Worm (Caenorhabditis elegans): ENCODE measurements around the gene Y39E4B.10.

DNA sequence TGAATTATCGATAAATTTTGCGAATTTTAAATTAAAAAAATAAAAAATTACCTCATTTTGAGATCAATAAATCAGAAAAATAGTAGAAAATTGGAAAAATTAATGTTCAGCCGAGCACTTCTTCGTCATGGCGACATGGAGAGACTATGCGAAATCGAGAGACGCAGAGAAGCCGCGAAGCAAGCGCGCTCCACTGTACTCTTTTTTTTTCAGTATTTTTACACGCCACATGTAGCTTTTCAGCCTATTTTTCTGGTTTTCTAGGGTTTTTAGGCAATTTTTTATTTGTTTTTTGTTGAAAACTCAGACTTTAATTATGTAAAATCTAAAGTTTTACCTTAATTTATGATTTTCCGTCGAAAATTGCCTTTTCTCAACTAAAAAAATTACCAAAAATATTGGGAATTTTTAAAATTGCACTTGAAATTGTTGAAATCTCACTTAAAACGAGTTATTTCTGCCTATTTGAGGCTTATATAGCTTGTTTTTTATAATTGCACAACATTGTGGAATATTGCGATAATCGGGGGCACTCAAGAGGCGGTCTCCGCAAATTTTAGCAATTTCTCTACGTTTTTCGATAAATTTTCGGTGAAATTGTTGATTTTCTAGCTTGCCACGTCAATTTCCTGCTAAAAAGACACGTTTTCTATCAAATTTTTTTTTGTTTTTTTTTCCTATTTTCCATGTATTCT lies at the start of gene Y39E4B.10:
- TF ChIP-seq ama-1 (optimal IDR thresholded peaks at IDR 0.05) (no peak), scrt-1 (GFP tag; IDR thresholded peaks at IDR 0.05) (no peak), hnd-1 (tag; optimal IDR thresholded peaks at IDR 0.05) (no peak), hmg-4 (GFP tag; optimal IDR thresholded peaks at IDR 0.05) (no peak), aly-1 (tag; optimal IDR thresholded peaks at IDR 0.05) (no peak), flt-1 (GFP tag; IDR thresholded peaks at IDR 0.05) (no peak), ceh-36 (tag; optimal IDR thresholded peaks at IDR 0.05) (no peak), sea-1 (GFP tag; conservative IDR thresholded peaks at IDR 0.05) (no peak), tra-4 (tag; optimal IDR thresholded peaks at IDR 0.05) (no peak), tbx-37 (GFP tag; conservative IDR thresholded peaks at IDR 0.05) (no peak), ceh-13 (GFP tag; optimal IDR thresholded peaks at IDR 0.05) (no peak), hmbx-1 (tag; optimal IDR thresholded peaks at IDR 0.05) (no peak), ets-7 (tag; optimal IDR thresholded peaks at IDR 0.05) (no peak), pes-1 (GFP tag; IDR thresholded peaks at IDR 0.05) (no peak)
